Worm (Caenorhabditis elegans) whole organism, midembryonic: ENCODE measurements around the gene sao-1.

Experiments
- T22C8.4 ChIP-seq: fragments of 200-800 bp; sonication (Bioruptor generic); IDR thresholded peaks from 2 replicates; pipeline ENCODE4 v1.3.6; 2022; ENCODE audit warnings: missing genetic modification characterization, missing compliant biosample characterization
- cog-1 ChIP-seq: sonication (generic microtip); optimal IDR thresholded peaks from 2 replicates; lab custom pipeline; 2016; ENCODE audit warnings: missing genetic modification characterization, missing compliant biosample characterization
- flt-1 ChIP-seq: fragments of 200-800 bp; sonication (Bioruptor generic); IDR thresholded peaks from 2 replicates; pipeline ENCODE4 v1.3.6; 2022; ENCODE audit warnings: missing genetic modification characterization, missing compliant biosample characterization
- klf-2 ChIP-seq: fragments of 200-800 bp; sonication (Bioruptor generic); conservative IDR thresholded peaks from 2 replicates; pipeline ENCODE4 v1.3.6; 2022; ENCODE audit warnings: missing genetic modification reagents, missing genetic modification characterization, missing compliant biosample characterization
- ref-1 ChIP-seq: fragments of 200-800 bp; sonication (Bioruptor generic); conservative IDR thresholded peaks from 2 replicates; pipeline ENCODE4 v1.3.6; 2022; ENCODE audit warnings: missing genetic modification reagents, missing genetic modification characterization, missing compliant biosample characterization

- no peak for TF ChIP-seq ref-1 (GFP tag; lab: Robert Waterston, UW)
- TF ChIP-seq klf-2 (GFP tag; lab: Robert Waterston, UW) = no peak
- TF ChIP-seq cog-1 = no peak
- no peak for TF ChIP-seq flt-1 (GFP tag; lab: Robert Waterston, UW)
- TF ChIP-seq T22C8.4 (GFP tag; lab: Robert Waterston, UW) = no peak
Observed at ce11 chrV:14004342-14004741, 40.6 kb downstream of the sao-1 start.
